Worm (Caenorhabditis elegans): ENCODE data around the gene ZK380.2.

Gene ZK380.2

ce11 chrX:1630881-1631516 lies at the start of gene ZK380.2:
TSS of gene ZK380.2 (plus strand) at chrX:1631466.
- no peak for TF ChIP-seq tra-4 (tag; optimal IDR thresholded peaks at IDR 0.05)

ce11 chrX:1583980-1584379 lies 47.3 kb upstream of the ZK380.2 start:
- no peak for TF ChIP-seq scrt-1 (GFP tag; IDR thresholded peaks at IDR 0.05)
- TF ChIP-seq ceh-36 (tag; optimal IDR thresholded peaks at IDR 0.05), result no peak
- no peak for TF ChIP-seq ets-7 (tag; optimal IDR thresholded peaks at IDR 0.05)
- TF ChIP-seq tbx-37 (GFP tag; conservative IDR thresholded peaks at IDR 0.05), result no peak
- TF ChIP-seq flt-1 (GFP tag; IDR thresholded peaks at IDR 0.05), result no peak
- no peak for TF ChIP-seq B0310.2 (tag; optimal IDR thresholded peaks at IDR 0.05)
- no peak for TF ChIP-seq pes-1 (GFP tag; IDR thresholded peaks at IDR 0.05)
- no peak for TF ChIP-seq ama-1 (optimal IDR thresholded peaks at IDR 0.05)
- TF ChIP-seq sea-1 (GFP tag; conservative IDR thresholded peaks at IDR 0.05), result no peak
- TF ChIP-seq ceh-13 (GFP tag; optimal IDR thresholded peaks at IDR 0.05), result no peak
- no peak for TF ChIP-seq tra-4 (tag; optimal IDR thresholded peaks at IDR 0.05)
- TF ChIP-seq F13C5.2 (tag; optimal IDR thresholded peaks at IDR 0.05), result no peak
- TF ChIP-seq hmg-4 (GFP tag; optimal IDR thresholded peaks at IDR 0.05), result no peak

DNA sequence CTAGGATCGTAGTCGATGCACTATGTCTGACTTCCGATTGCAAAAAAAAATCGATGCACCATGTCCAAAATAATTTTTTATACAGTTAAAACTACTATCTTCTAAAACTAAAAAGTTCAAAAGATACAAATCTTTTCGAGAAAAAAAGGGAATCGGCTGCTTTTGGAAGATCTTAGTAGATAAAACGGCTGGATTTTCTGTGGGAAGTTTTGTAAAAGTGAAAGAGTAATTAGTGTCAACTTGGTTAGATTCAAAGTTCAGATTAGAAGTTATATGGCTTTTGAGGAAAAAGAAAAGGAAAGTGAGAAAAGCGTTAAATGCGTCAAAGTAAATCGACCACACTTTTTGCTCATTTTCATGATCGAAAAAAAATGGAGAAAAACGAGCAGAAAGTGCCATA lies 44.2 kb upstream of the ZK380.2 start:
- TF ChIP-seq ceh-13 (GFP tag; optimal IDR thresholded peaks at IDR 0.05) (no peak), ama-1 (optimal IDR thresholded peaks at IDR 0.05) (no peak), hmbx-1 (tag; optimal IDR thresholded peaks at IDR 0.05) (no peak), sea-1 (GFP tag; conservative IDR thresholded peaks at IDR 0.05) (no peak), F13C5.2 (tag; optimal IDR thresholded peaks at IDR 0.05) (no peak)

DNA sequence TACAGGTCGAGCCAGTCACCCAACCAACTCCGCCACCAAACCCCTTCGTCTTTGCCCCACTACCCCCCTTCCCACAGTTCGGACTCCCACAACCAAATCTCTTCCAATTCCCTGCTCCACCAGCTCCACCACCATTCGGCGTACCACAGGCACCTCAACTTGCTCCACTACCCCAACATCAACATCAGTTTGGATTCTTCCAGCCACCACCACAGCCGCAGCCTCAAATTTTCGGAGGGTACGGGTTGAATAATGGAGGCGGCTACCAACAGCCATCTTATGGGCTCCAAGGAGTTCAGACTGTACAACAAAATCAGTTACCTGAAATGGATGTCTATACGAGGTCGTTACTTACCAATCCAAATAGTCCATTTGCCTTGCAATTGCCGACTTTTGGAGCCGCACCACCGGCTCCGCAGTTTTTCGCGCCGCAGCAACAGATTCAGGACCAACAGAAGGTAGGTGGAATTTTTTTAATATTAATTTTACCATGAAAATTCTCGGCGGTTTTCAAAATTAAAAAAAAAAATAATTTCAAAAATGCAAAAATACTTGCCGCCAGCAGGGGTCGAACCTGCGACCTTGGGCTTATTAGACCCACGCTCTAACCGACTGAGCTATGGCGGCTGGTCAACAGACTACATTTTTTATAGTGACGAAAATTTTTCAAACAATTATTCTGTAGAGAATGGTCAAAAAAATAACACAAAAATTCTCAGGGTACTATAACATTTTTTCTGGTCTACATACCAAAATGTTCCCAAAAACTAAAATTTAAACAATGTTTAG lies 42.0 kb upstream of the ZK380.2 start:
- TF ChIP-seq hmbx-1 (tag; optimal IDR thresholded peaks at IDR 0.05), result no peak

DNA sequence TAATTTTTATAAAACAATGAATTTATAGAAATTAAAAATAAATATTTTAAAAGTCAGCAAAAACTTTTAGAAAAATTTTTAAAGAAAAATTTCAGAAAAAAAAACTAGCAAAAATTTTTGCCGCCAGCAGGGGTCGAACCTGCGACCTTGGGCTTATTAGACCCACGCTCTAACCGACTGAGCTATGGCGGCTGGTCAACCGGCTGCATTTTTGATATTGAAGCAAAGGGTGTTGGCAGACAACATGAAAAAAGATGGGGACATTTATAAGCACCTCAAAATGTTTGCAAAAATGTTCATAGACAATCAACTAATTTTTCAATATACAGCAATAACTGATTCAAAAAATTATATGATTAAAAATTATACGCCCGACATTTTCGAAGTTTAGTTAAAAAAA lies 41.3 kb upstream of the ZK380.2 start:
- TF ChIP-seq pes-1 (GFP tag; IDR thresholded peaks at IDR 0.05) (peak; percentile 48; the same call in 1 of the 2 replicates), ama-1 (optimal IDR thresholded peaks at IDR 0.05) (no peak)

- TF ChIP-seq hnd-1 (tag; optimal IDR thresholded peaks at IDR 0.05) (no peak), B0310.2 (tag; optimal IDR thresholded peaks at IDR 0.05) (no peak), scrt-1 (GFP tag; IDR thresholded peaks at IDR 0.05) (no peak), ceh-36 (tag; optimal IDR thresholded peaks at IDR 0.05) (no peak), F13C5.2 (tag; optimal IDR thresholded peaks at IDR 0.05) (no peak), ama-1 (optimal IDR thresholded peaks at IDR 0.05) (no peak), hmbx-1 (tag; optimal IDR thresholded peaks at IDR 0.05) (no peak), ceh-13 (GFP tag; optimal IDR thresholded peaks at IDR 0.05) (no peak), pes-1 (GFP tag; IDR thresholded peaks at IDR 0.05) (no peak), flt-1 (GFP tag; IDR thresholded peaks at IDR 0.05) (no peak), tbx-11 (GFP tag; IDR thresholded peaks at IDR 0.05) (no peak), hmg-4 (GFP tag; optimal IDR thresholded peaks at IDR 0.05) (no peak), sea-1 (GFP tag; conservative IDR thresholded peaks at IDR 0.05) (no peak), tbx-37 (GFP tag; conservative IDR thresholded peaks at IDR 0.05) (no peak), tra-4 (tag; optimal IDR thresholded peaks at IDR 0.05) (no peak), ets-7 (tag; optimal IDR thresholded peaks at IDR 0.05) (no peak)
Observed at ce11 chrX:1598061-1598690, 33.1 kb upstream of the ZK380.2 start.

DNA sequence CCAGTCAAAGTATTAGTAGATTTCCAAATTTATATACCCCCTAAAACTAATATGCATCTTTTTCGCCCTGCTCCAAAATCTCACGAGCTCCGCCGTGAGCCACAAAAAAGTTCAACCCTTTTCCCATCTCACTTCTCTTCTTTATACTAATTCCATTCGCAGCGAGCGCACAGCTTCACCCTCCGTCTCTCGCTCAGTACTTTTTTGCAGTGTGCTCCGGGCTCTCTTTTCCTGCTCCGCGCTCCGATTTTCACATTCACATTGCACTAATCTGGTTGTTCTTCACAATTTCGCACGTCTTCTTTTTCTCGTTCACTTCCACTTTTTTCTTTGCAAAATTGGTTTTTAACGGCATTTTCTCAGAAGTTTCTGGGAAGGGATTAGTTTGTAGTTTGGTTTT lies 32.0 kb upstream of the ZK380.2 start:
- TF ChIP-seq ama-1 (optimal IDR thresholded peaks at IDR 0.05), result no peak

DNA sequence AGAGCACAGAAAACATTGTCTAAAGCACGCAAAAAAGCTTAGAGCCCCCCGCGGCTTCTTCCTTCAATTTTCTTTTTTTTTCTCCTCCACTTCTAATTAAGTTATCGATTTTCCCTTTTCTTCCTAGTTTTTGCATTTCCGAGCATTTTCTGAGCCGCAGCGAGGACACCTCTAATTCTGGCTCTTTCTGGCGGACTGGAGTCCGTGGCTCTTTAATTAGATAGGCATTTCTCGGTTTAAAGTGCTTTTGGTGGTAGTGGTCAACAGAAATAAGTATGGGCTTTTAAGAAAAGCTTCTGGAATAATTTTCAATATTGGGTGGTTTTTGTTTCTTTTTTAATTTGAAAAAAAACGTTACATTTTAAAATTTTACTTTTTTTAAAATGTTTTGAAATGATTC lies 29.7 kb upstream of the ZK380.2 start:
- TF ChIP-seq flt-1 (GFP tag; IDR thresholded peaks at IDR 0.05) (no peak), aly-1 (tag; optimal IDR thresholded peaks at IDR 0.05) (no peak), pes-1 (GFP tag; IDR thresholded peaks at IDR 0.05) (no peak), scrt-1 (GFP tag; IDR thresholded peaks at IDR 0.05) (no peak), hmg-4 (GFP tag; optimal IDR thresholded peaks at IDR 0.05) (no peak), tbx-11 (GFP tag; IDR thresholded peaks at IDR 0.05) (no peak)

DNA sequence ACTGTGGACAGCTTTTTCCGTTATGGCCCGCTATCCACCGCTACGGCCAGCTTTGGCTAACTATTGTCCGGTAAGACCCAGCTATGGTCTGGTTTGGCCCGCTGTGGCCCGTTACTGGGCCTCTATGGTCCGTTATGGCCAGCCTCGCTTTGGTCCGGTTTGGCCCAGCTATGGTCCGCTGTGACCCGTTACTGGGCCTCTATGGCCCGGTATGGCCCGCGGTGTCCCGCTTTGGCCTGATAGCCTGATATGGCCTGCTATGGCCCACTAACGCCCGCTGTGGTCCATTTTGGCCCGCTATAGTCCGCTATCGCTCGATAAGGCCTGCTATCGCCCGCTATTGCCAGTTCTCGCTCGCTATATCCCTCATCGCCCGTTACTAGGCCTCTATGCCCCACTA lies 28.7 kb upstream of the ZK380.2 start:
- no peak for TF ChIP-seq ceh-13 (GFP tag; optimal IDR thresholded peaks at IDR 0.05)
- peak; percentile 2 for TF ChIP-seq aly-1 (tag; optimal IDR thresholded peaks at IDR 0.05)
- no peak for TF ChIP-seq hnd-1 (tag; optimal IDR thresholded peaks at IDR 0.05)
- peak; percentile 10 for TF ChIP-seq hmg-4 (GFP tag; optimal IDR thresholded peaks at IDR 0.05)
